1 worm cellular context compared by ENCODE assay signal in the genomic region with DNA sequence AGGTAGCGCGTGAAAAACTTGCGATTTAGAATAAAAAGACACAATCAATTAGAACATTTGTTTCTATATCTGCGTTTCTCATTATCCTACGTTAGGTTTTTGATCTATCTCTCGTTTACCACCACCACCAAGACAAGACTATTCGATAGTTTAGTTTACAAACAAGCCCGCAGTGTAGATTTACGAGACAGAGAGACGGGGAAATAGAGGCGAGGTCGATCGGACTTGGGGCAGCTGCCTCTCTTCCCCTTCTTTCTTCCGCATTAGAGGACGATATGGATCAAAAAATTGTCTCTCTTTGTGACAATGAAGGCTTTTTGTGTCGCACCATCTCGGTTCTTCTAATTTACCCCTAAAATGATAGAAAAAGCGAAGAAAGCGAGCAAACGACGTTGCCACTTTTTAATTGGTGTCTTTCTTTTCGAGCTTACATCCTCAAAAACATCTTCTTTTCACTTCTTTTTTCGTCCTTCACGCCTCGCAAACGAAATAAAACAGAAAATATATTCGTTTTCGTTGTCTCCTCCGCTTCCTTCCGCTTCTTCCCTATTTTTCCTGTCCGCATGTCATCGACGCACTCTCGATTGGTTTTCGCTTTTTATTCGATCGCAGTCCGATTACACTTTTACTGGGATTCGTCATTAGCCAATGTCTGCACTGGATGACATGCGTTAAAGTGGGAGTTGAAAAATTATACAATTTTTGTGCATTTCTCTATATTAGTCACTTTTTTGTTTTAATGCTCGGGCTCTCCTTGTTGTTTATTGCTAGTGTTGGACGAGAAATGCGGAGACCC.
TF ChIP-seq lines count a peak whose summit lies in the region.

No protein-coding gene starts in this region.

TF ChIP-seq in whole organism, L1 larva, 84 proteins besides CTCF, POLR2A, EP300 and RAD21 (continued from another document):
- TF ChIP-seq nhr-90 (tag; optimal IDR thresholded peaks at IDR 0.05; lab: Kevin White, UChicago; ENCODE audit: poor library complexity) (no peak), nhr-85 (tag; lab: Kevin White, UChicago) (peak; percentile 37), elt-3 (tag; optimal IDR thresholded peaks at IDR 0.05; lab: Kevin White, UChicago) (peak in 1 of 6 experiments; percentile 27), snu-23 (GFP tag; optimal IDR thresholded peaks at IDR 0.05; lab: Kevin White, UChicago) (peak; percentile 46), ets-5 (GFP tag; IDR thresholded peaks at IDR 0.05; lab: Robert Waterston, UW) (no peak), hlh-17 (GFP tag; optimal IDR thresholded peaks at IDR 0.05; lab: Kevin White, UChicago; ENCODE audit: borderline replicate concordance) (no peak), nhr-20 (tag; optimal IDR thresholded peaks at IDR 0.05; lab: Kevin White, UChicago) (peak; percentile 62), sup-37 (GFP tag; optimal IDR thresholded peaks at IDR 0.05; lab: Kevin White, UChicago) (no peak), efl-1 (optimal IDR thresholded peaks at IDR 0.05; lab: Kevin White, UChicago) (peak; percentile 3 to 19), efl-1 (GFP tag; optimal IDR thresholded peaks at IDR 0.05 in 1 of 2; lab: Kevin White, UChicago) (no peak), rnt-1 (tag; optimal IDR thresholded peaks at IDR 0.05; lab: Kevin White, UChicago) (peak; percentile 16), irx-1 (tag; optimal IDR thresholded peaks at IDR 0.05; lab: Kevin White, UChicago) (peak; percentile 21), nhr-19 (GFP tag; conservative IDR thresholded peaks at IDR 0.05; lab: Robert Waterston, UW) (no peak), blmp-1 (tag; optimal IDR thresholded peaks at IDR 0.05; lab: Kevin White, UChicago) (peak; percentile 97), ceh-63 (GFP tag; optimal IDR thresholded peaks at IDR 0.05; lab: Kevin White, UChicago) (no peak), lsy-2 (tag; optimal IDR thresholded peaks at IDR 0.05; lab: Kevin White, UChicago) (peak in 1 of 2 experiments; percentile 11)
